Worm (Caenorhabditis elegans) whole organism, L3 larva: ENCODE measurements around the gene Y54G2A.41.

Source experiments
- R02D3.7 ChIP-seq: fragments of 150-350 bp; optimal IDR thresholded peaks from 2 replicates; lab custom pipeline; 2014; ENCODE audit warnings: missing biosample characterization, missing genetic modification characterization
- ZK546.5 ChIP-seq: sonication (generic microtip); optimal IDR thresholded peaks from 2 replicates; lab custom pipeline; 2017; ENCODE audit warnings: missing biosample characterization, missing genetic modification characterization
- aly-2 ChIP-seq: fragments of 150-350 bp; optimal IDR thresholded peaks from 2 replicates; lab custom pipeline; 2014; ENCODE audit warnings: missing biosample characterization, missing genetic modification characterization
- ama-1 ChIP-seq: fragments of 150-350 bp; optimal IDR thresholded peaks from 2 replicates; lab custom pipeline; 2018
- ceh-16 ChIP-seq: sonication (generic microtip); optimal IDR thresholded peaks from 2 replicates; lab custom pipeline; 2017; ENCODE audit warnings: missing biosample characterization, missing genetic modification characterization
- ceh-28 ChIP-seq: fragments of 150-350 bp; optimal IDR thresholded peaks from 2 replicates; lab custom pipeline; 2014; ENCODE audit warnings: missing biosample characterization, missing genetic modification reagents, missing genetic modification characterization
- ceh-82 ChIP-seq: fragments of 150-350 bp; optimal IDR thresholded peaks from 2 replicates; lab custom pipeline; 2014; ENCODE audit warnings: missing biosample characterization, missing genetic modification characterization
- daf-12 ChIP-seq: fragments of 150-350 bp; optimal IDR thresholded peaks from 2 replicates; lab custom pipeline; 2014; ENCODE audit warnings: missing biosample characterization, missing genetic modification reagents, missing genetic modification characterization
- egl-5 ChIP-seq: fragments of 150-350 bp; optimal IDR thresholded peaks from 2 replicates; lab custom pipeline; 2017; ENCODE audit warnings: missing biosample characterization, missing genetic modification reagents, missing genetic modification characterization, inconsistent platforms
- elt-1 ChIP-seq: fragments of 150-350 bp; optimal IDR thresholded peaks from 2 replicates; lab custom pipeline; 2014; ENCODE audit warnings: missing biosample characterization, missing genetic modification characterization
- elt-2 ChIP-seq: sonication (generic microtip); optimal IDR thresholded peaks from 2 replicates; lab custom pipeline; 2016; ENCODE audit warnings: missing genetic modification reagents, mild to moderate bottlenecking, missing genetic modification characterization, missing compliant biosample characterization
- elt-3 ChIP-seq, 3 experiments: fragments of 150-350 bp in 1 of 3; sonication (generic microtip) in 2 of 3; optimal IDR thresholded peaks; 2 replicates in 2 of 3; 4 replicates in 1 of 3; lab custom pipeline; 2014 to 2017; ENCODE audit warnings: missing biosample characterization in 3 of 3, missing genetic modification characterization in 3 of 3
- eor-1 ChIP-seq, 2 experiments: fragments of 150-350 bp; optimal IDR thresholded peaks; 2 replicates each; lab custom pipeline; 2014 to 2018; ENCODE audit warnings: missing biosample characterization in 2 of 2, missing genetic modification characterization in 2 of 2
- fkh-10 ChIP-seq: sonication (generic microtip); optimal IDR thresholded peaks from 2 replicates; lab custom pipeline; 2017; ENCODE audit warnings: missing biosample characterization, missing genetic modification reagents, missing genetic modification characterization
- fkh-2 ChIP-seq: fragments of 150-350 bp; optimal IDR thresholded peaks from 2 replicates; lab custom pipeline; 2014; ENCODE audit warnings: missing biosample characterization, missing genetic modification reagents, missing genetic modification characterization
- hmg-11 ChIP-seq: sonication (generic microtip); optimal IDR thresholded peaks from 2 replicates; lab custom pipeline; 2016; ENCODE audit warnings: missing genetic modification characterization, missing compliant biosample characterization
- jun-1 ChIP-seq: fragments of 150-350 bp; optimal IDR thresholded peaks from 2 replicates; lab custom pipeline; 2014; ENCODE audit warnings: missing biosample characterization, missing genetic modification reagents, missing genetic modification characterization
- lin-15B ChIP-seq: fragments of 150-350 bp; optimal IDR thresholded peaks from 2 replicates; lab custom pipeline; 2014; ENCODE audit warnings: missing biosample characterization, missing genetic modification characterization
- lin-39 ChIP-seq: fragments of 150-350 bp; optimal IDR thresholded peaks from 2 replicates; lab custom pipeline; 2018; ENCODE audit warnings: missing biosample characterization, missing genetic modification reagents, missing genetic modification characterization
- lsy-12 ChIP-seq: sonication (generic microtip); optimal IDR thresholded peaks from 2 replicates; lab custom pipeline; 2016; ENCODE audit warnings: mild to moderate bottlenecking, missing genetic modification characterization, missing compliant biosample characterization
- mdl-1 ChIP-seq: fragments of 150-350 bp; optimal IDR thresholded peaks from 2 replicates; lab custom pipeline; 2014; ENCODE audit warnings: missing biosample characterization, missing genetic modification characterization
- mml-1 ChIP-seq: fragments of 150-350 bp; sonication (generic microtip); optimal IDR thresholded peaks from 3 replicates; lab custom pipeline; 2014; ENCODE audit warnings: missing biosample characterization, missing genetic modification characterization
- nfya-1 ChIP-seq: sonication (generic microtip); optimal IDR thresholded peaks from 2 replicates; lab custom pipeline; 2017; ENCODE audit warnings: missing genetic modification characterization, mild to moderate bottlenecking, missing compliant biosample characterization, antibody characterized with exemption, moderate library complexity; ENCODE audit not compliant: insufficient read depth
- nhr-11 ChIP-seq: fragments of 150-350 bp; optimal IDR thresholded peaks from 2 replicates; lab custom pipeline; 2014; ENCODE audit warnings: missing biosample characterization, missing genetic modification characterization
- nhr-12 ChIP-seq: fragments of 150-350 bp; optimal IDR thresholded peaks from 2 replicates; lab custom pipeline; 2014; ENCODE audit warnings: missing biosample characterization, missing genetic modification characterization
- nhr-23 ChIP-seq: fragments of 150-350 bp; optimal IDR thresholded peaks from 2 replicates; lab custom pipeline; 2014; ENCODE audit warnings: missing biosample characterization, missing genetic modification reagents, missing genetic modification characterization
- nhr-25 ChIP-seq: sonication (generic microtip); optimal IDR thresholded peaks from 2 replicates; lab custom pipeline; 2017; ENCODE audit warnings: missing biosample characterization, missing genetic modification characterization
- nhr-43 ChIP-seq: sonication (generic microtip); optimal IDR thresholded peaks from 2 replicates; lab custom pipeline; 2016; ENCODE audit warnings: mild to moderate bottlenecking, missing genetic modification characterization, missing compliant biosample characterization; ENCODE audit not compliant: poor library complexity, severe bottlenecking
- nhr-76 ChIP-seq: fragments of 150-350 bp; sonication (generic microtip); optimal IDR thresholded peaks from 5 replicates; lab custom pipeline; 2014; ENCODE audit warnings: missing biosample characterization, missing genetic modification characterization
- nhr-77 ChIP-seq: fragments of 150-350 bp; optimal IDR thresholded peaks from 2 replicates; lab custom pipeline; 2014; ENCODE audit warnings: missing biosample characterization, missing genetic modification characterization
- pha-4 ChIP-seq: fragments of 150-350 bp; optimal IDR thresholded peaks from 2 replicates; lab custom pipeline; 2014; ENCODE audit warnings: missing biosample characterization, missing genetic modification reagents, missing genetic modification characterization
- pqm-1 ChIP-seq: fragments of 150-350 bp; optimal IDR thresholded peaks from 2 replicates; lab custom pipeline; 2017; ENCODE audit warnings: missing biosample characterization, missing genetic modification characterization, inconsistent platforms
- sea-2 ChIP-seq: fragments of 150-350 bp; sonication (generic microtip); optimal IDR thresholded peaks from 4 replicates; lab custom pipeline; 2014; ENCODE audit warnings: missing biosample characterization, missing genetic modification reagents, missing genetic modification characterization
- skn-1 ChIP-seq: fragments of 150-350 bp; optimal IDR thresholded peaks from 2 replicates; lab custom pipeline; 2014; ENCODE audit warnings: missing biosample characterization, missing genetic modification characterization
- snpc-4 ChIP-seq: fragments of 150-350 bp; optimal IDR thresholded peaks from 2 replicates; lab custom pipeline; 2014; ENCODE audit warnings: missing biosample characterization, missing genetic modification characterization
- tbx-2 ChIP-seq: sonication (generic microtip); optimal IDR thresholded peaks from 2 replicates; lab custom pipeline; 2016; ENCODE audit warnings: mild to moderate bottlenecking, missing genetic modification characterization, missing compliant biosample characterization
- unc-39 ChIP-seq: sonication (generic microtip); optimal IDR thresholded peaks from 4 replicates; lab custom pipeline; 2017; ENCODE audit warnings: missing biosample characterization, missing genetic modification characterization
- unc-62 ChIP-seq: fragments of 150-350 bp; sonication (generic microtip); optimal IDR thresholded peaks from 4 replicates; lab custom pipeline; 2014; ENCODE audit warnings: missing biosample characterization, missing genetic modification reagents, missing genetic modification characterization
- zag-1 ChIP-seq: fragments of 150-350 bp; optimal IDR thresholded peaks from 2 replicates; lab custom pipeline; 2014; ENCODE audit warnings: missing biosample characterization, missing genetic modification characterization
- ztf-4 ChIP-seq: fragments of 150-350 bp; optimal IDR thresholded peaks from 2 replicates; lab custom pipeline; 2014; ENCODE audit warnings: missing biosample characterization, missing genetic modification characterization

Gene Y54G2A.41

ce11 chrIV:2771692-2772091 lies 20.0 kb downstream of the Y54G2A.41 start, which contains the start of gene Y54G2A.11:
Gene Y54G2A.11, minus strand, starts transcription at chrIV:2771792.
- TF ChIP-seq eor-1 (tag; optimal IDR thresholded peaks at IDR 0.05; lab: Kevin White, UChicago) (no peak), nfya-1 (no peak), mdl-1 (no peak), aly-2 (tag; lab: Kevin White, UChicago) (no peak), sea-2 (no peak), ceh-82 (tag; lab: Kevin White, UChicago) (no peak), skn-1 (tag; lab: Kevin White, UChicago) (no peak), egl-5 (tag; lab: Kevin White, UChicago) (no peak), mml-1 (tag; lab: Kevin White, UChicago) (no peak)

ce11 chrIV:2772209-2772851 lies 20.7 kb downstream of the Y54G2A.41 start:
- no peak for TF ChIP-seq tbx-2 (tag; lab: Kevin White, UChicago)
- TF ChIP-seq R02D3.7 (tag; lab: Kevin White, UChicago) = no peak
- TF ChIP-seq mml-1 (tag; lab: Kevin White, UChicago) = no peak
- TF ChIP-seq ama-1 (lab: Kevin White, UChicago) = peak; percentile 29
- peak; percentile 36 for TF ChIP-seq nhr-43 (tag; lab: Kevin White, UChicago)
- TF ChIP-seq nhr-25 (tag; lab: Kevin White, UChicago) = peak; percentile 77
- peak; percentile 8 for TF ChIP-seq lsy-12 (tag; lab: Kevin White, UChicago)
- no peak for TF ChIP-seq ZK546.5
- no peak for TF ChIP-seq fkh-10 (GFP tag; lab: Kevin White, UChicago)
- no peak for TF ChIP-seq elt-1 (tag; lab: Kevin White, UChicago)

- TF ChIP-seq lin-39 (tag; lab: Kevin White, UChicago) (no peak), tbx-2 (tag; lab: Kevin White, UChicago) (no peak), pqm-1 (no peak), daf-12 (tag; lab: Kevin White, UChicago) (no peak), mdl-1 (no peak), lsy-12 (tag; lab: Kevin White, UChicago) (no peak), nhr-23 (tag; lab: Kevin White, UChicago) (peak; percentile 23), nhr-11 (tag; lab: Kevin White, UChicago) (no peak), fkh-10 (GFP tag; lab: Kevin White, UChicago) (no peak), nhr-77 (tag; lab: Kevin White, UChicago) (no peak), eor-1 (tag; optimal IDR thresholded peaks at IDR 0.05; lab: Kevin White, UChicago) (no peak), elt-2 (tag; lab: Kevin White, UChicago) (no peak), R02D3.7 (tag; lab: Kevin White, UChicago) (no peak), hmg-11 (no peak), nhr-76 (tag; lab: Kevin White, UChicago) (no peak), ceh-16 (tag; lab: Kevin White, UChicago) (no peak), nhr-25 (tag; lab: Kevin White, UChicago) (peak; percentile 27), nfya-1 (no peak), fkh-2 (no peak), snpc-4 (tag; lab: Kevin White, UChicago) (peak; percentile 1), aly-2 (tag; lab: Kevin White, UChicago) (no peak), ceh-28 (tag; lab: Kevin White, UChicago) (no peak), lin-15B (tag; lab: Kevin White, UChicago) (no peak), egl-5 (tag; lab: Kevin White, UChicago) (peak; percentile 19), mml-1 (tag; lab: Kevin White, UChicago) (no peak), pha-4 (tag; lab: Kevin White, UChicago) (peak; percentile 25), ZK546.5 (no peak), ztf-4 (no peak), skn-1 (tag; lab: Kevin White, UChicago) (no peak), zag-1 (tag; lab: Kevin White, UChicago) (no peak), unc-62 (no peak), ama-1 (lab: Kevin White, UChicago) (peak; percentile 74), elt-3 (tag; optimal IDR thresholded peaks at IDR 0.05; lab: Kevin White, UChicago) (no peak), nhr-12 (tag; lab: Kevin White, UChicago) (no peak), unc-39 (tag; lab: Kevin White, UChicago) (no peak), jun-1 (no peak), sea-2 (no peak)
Observed at ce11 chrIV:2773382-2773979, 21.8 kb downstream of the Y54G2A.41 start.
